Worm (Caenorhabditis elegans): ENCODE data around the gene ZK185.2.

ZK185.2 gene

DNA sequence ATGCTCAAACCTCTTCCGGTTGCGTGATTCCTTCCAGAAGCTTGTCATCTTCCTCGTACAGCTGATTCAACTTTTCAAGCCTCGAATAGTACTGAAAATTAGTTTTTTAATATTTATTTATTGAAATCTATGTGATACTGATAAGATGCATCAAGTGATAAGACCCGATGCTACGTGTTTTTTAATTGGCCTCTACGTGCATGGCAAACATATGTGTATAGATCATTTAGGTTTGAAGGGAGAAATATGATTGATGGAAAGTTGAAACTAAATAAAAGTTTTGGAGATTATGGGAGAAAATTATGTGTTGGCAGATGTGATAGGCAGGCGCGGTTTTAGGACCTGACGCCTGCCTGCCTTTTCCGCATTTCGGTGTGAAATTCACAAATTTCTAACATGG is 7.9 kb downstream of the ZK185.2 start:
- TF ChIP-seq elt-2 (tag; optimal IDR thresholded peaks at IDR 0.05): peak; percentile 82
- no peak for TF ChIP-seq nhr-232 (tag; optimal IDR thresholded peaks at IDR 0.05)

DNA sequence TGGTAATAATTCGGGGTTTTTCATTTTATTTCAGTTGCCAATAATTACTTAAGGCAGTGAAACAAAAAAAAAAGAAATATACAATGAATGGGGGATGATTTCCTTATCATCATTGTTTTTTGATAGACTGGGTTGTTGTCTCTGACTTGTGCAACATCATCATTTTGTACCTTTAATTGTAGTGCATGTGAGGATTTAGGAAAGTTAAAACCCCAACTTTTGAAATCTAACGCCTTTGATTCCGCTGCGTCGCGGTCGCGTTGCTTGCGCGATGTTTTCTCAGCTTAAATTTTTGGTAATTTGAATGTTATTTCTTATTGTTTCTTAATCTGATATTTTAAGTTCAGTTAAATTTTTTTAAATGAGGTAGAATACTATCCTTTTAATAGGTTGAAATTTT is 9.5 kb downstream of the ZK185.2 start, which contains the start of gene ZK185.5:
Gene ZK185.5 (minus strand): TSS at position 101 of the 400 bp plus-strand sequence.
- TF ChIP-seq C08G9.2 (tag; optimal IDR thresholded peaks at IDR 0.05): no peak
- no peak for TF ChIP-seq pax-1 (tag; optimal IDR thresholded peaks at IDR 0.05)
- TF ChIP-seq sox-4 (tag; optimal IDR thresholded peaks at IDR 0.05): no peak
- no peak for TF ChIP-seq ceh-19 (GFP tag; optimal IDR thresholded peaks at IDR 0.05)
- TF ChIP-seq F13H6.1 (tag; optimal IDR thresholded peaks at IDR 0.05): no peak
- no peak for TF ChIP-seq ceh-48 (tag; optimal IDR thresholded peaks at IDR 0.05)
- TF ChIP-seq fax-1 (tag; optimal IDR thresholded peaks at IDR 0.05): no peak
- TF ChIP-seq madf-2 (tag; optimal IDR thresholded peaks at IDR 0.05): no peak
- no peak for TF ChIP-seq unc-3 (GFP tag; conservative IDR thresholded peaks at IDR 0.05)
- no peak for TF ChIP-seq unc-3 (tag; optimal IDR thresholded peaks at IDR 0.05)

DNA sequence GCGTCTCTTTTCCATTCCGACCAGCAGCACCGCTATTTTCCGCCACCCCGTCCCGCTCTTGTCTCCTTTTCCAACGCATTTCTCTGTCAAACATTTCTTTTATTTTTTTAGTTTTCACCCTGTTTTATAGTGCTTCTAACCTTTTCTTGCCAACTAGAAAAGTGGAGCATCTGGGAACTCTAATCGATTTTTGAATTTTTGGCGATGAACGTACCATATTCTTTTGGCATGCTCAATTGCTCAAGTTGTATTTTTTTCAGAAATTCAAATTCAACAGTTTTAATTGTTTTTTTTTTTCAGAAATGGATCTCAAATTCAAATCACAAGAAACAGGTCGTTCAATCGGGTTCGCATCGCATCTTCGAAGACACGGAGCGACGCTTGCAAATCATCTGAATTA is 11.9 kb downstream of the ZK185.2 start, which contains the start of gene ZK185.1:
Gene ZK185.1 (plus strand): TSS at position 301 of the 400 bp plus-strand sequence.
- TF ChIP-seq unc-55 (GFP tag; optimal IDR thresholded peaks at IDR 0.05): no peak
- peak; percentile 5 for TF ChIP-seq unc-42 (tag; optimal IDR thresholded peaks at IDR 0.05)

DNA sequence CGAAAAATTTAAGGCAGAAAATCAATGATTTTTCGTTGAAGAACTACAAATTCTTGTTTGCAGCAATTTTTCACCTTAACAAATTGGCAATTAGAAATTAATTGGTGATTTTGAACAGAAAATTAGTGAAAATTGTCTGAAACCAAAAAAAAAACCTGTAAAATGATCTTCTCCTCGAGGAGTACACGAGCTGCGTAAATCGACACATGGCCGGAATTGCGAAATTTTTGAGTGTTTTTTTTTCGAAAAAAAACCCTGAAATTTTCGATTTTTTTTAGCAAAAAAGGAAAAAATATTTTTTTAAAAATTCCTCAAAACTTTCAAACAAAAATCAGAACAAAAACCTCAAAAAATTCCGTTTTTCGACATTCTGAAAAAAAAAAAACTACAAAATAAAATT is 15.2 kb downstream of the ZK185.2 start:
- TF ChIP-seq mec-3 (tag; optimal IDR thresholded peaks at IDR 0.05; ENCODE audit: borderline replicate concordance): no peak
- no peak for TF ChIP-seq ceh-6 (GFP tag; optimal IDR thresholded peaks at IDR 0.05)
- TF ChIP-seq lim-6 (tag; optimal IDR thresholded peaks at IDR 0.05): no peak
- no peak for TF ChIP-seq ets-4 (tag; optimal IDR thresholded peaks at IDR 0.05)
- TF ChIP-seq nhr-232 (tag; optimal IDR thresholded peaks at IDR 0.05): no peak
- no peak for TF ChIP-seq unc-86 (tag; optimal IDR thresholded peaks at IDR 0.05)
- no peak for TF ChIP-seq zip-5 (tag; optimal IDR thresholded peaks at IDR 0.05)
- TF ChIP-seq ceh-19 (GFP tag; optimal IDR thresholded peaks at IDR 0.05): no peak
- no peak for TF ChIP-seq fax-1 (tag; optimal IDR thresholded peaks at IDR 0.05)
- TF ChIP-seq elt-4 (tag; optimal IDR thresholded peaks at IDR 0.05): no peak
- no peak for TF ChIP-seq hlh-15 (tag; optimal IDR thresholded peaks at IDR 0.05)
- no peak for TF ChIP-seq C38D4.7 (GFP tag; optimal IDR thresholded peaks at IDR 0.05)

DNA sequence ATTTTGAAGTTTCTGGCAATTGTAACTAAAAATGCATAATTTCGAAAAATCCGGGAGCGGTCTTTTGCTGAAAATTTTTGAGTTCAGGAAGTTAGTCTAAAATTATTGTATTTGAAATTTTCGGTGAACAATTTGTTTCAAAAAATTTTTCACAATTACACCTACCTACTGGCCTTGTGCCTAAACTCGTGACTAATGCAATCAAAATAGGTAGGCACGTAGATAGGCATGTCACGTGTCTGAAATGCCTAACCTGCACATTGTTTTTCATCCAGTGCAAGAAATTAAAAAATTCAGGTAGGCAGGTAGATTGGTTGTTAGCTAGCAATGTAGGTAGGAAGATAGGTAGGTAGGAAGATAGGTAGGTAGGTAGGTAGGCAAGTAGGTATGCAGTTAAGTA is 20.8 kb downstream of the ZK185.2 start:
- TF ChIP-seq ceh-18 (tag; optimal IDR thresholded peaks at IDR 0.05): no peak
- TF ChIP-seq C08G9.2 (tag; optimal IDR thresholded peaks at IDR 0.05): no peak
- no peak for TF ChIP-seq ceh-45 (GFP tag; IDR thresholded peaks at IDR 0.05)
- no peak for TF ChIP-seq tbx-7 (tag; optimal IDR thresholded peaks at IDR 0.05)
- TF ChIP-seq ceh-14 (tag; optimal IDR thresholded peaks at IDR 0.05): no peak
- TF ChIP-seq ttx-3 (tag; optimal IDR thresholded peaks at IDR 0.05): no peak
- no peak for TF ChIP-seq pag-3 (tag; optimal IDR thresholded peaks at IDR 0.05; ENCODE audit: borderline replicate concordance)
- no peak for TF ChIP-seq sdc-2 (tag; optimal IDR thresholded peaks at IDR 0.05)
- no peak for TF ChIP-seq eyg-1 (tag; optimal IDR thresholded peaks at IDR 0.05)
- no peak for TF ChIP-seq odd-2 (tag; optimal IDR thresholded peaks at IDR 0.05)
- TF ChIP-seq pros-1 (tag; optimal IDR thresholded peaks at IDR 0.05): no peak
- no peak for TF ChIP-seq T23F11.4 (GFP tag; optimal IDR thresholded peaks at IDR 0.05)
- TF ChIP-seq pha-2 (tag; optimal IDR thresholded peaks at IDR 0.05): no peak
- no peak for TF ChIP-seq npax-4 (tag; optimal IDR thresholded peaks at IDR 0.05)
